Worm (Caenorhabditis elegans) whole organism, L2 larva: Measurements from ENCODE around the gene fbxa-76.

ENCODE experiments used
- R02D3.7 ChIP-seq: fragments of 150-350 bp; optimal IDR thresholded peaks from 2 replicates; lab custom pipeline; 2014; ENCODE audit warnings: missing biosample characterization, missing genetic modification characterization
- aly-2 ChIP-seq: fragments of 150-350 bp; optimal IDR thresholded peaks from 2 replicates; lab custom pipeline; 2014; ENCODE audit warnings: missing biosample characterization, missing genetic modification characterization
- ama-1 ChIP-seq: fragments of 150-350 bp; optimal IDR thresholded peaks from 2 replicates; lab custom pipeline; 2018; ENCODE audit warnings: inconsistent platforms
- lin-13 ChIP-seq: fragments of 150-350 bp; optimal IDR thresholded peaks from 2 replicates; lab custom pipeline; 2014; ENCODE audit warnings: missing biosample characterization, missing genetic modification reagents, missing genetic modification characterization
- nhr-237 ChIP-seq: fragments of 150-350 bp; optimal IDR thresholded peaks from 2 replicates; lab custom pipeline; 2014; ENCODE audit warnings: missing biosample characterization, missing genetic modification characterization
- skn-1 ChIP-seq: sonication (generic microtip); optimal IDR thresholded peaks from 2 replicates; lab custom pipeline; 2017; ENCODE audit warnings: missing biosample characterization, missing genetic modification characterization
- snpc-4 ChIP-seq: fragments of 150-350 bp; optimal IDR thresholded peaks from 2 replicates; lab custom pipeline; 2014; ENCODE audit warnings: missing biosample characterization, missing genetic modification characterization
- unc-55 ChIP-seq: fragments of 150-350 bp; sonication (generic microtip); optimal IDR thresholded peaks from 3 replicates; lab custom pipeline; 2014; ENCODE audit warnings: missing biosample characterization, missing genetic modification reagents, missing genetic modification characterization

DNA sequence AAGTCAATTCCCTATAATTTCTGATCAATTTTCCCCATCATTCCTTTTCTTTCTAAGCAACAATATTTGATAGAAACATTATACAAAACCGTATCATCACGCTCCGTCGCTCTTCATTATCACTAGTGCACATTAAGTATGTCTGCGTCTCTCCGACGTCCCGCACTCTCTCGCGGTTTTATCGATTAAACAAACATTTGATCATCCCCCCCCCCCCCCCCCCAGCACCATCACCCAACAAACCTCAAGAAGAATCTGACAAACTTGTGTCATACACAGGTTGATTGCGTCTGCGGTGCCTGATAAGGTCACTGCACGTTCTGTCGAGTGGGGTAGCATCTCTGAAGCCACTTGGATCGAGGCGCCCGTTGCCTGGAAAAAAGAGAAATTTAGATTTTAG lies 28.9 kb downstream of the fbxa-76 start:
- TF ChIP-seq nhr-237 (tag; lab: Kevin White, UChicago) (no peak), lin-13 (GFP tag; lab: Kevin White, UChicago) (no peak), ama-1 (lab: Kevin White, UChicago) (no peak), unc-55 (no peak), skn-1 (tag; lab: Kevin White, UChicago) (no peak), R02D3.7 (tag; lab: Kevin White, UChicago) (no peak), snpc-4 (tag; lab: Kevin White, UChicago) (no peak), aly-2 (tag; lab: Kevin White, UChicago) (no peak)
